Worm (Caenorhabditis elegans) whole organism, mixed stage, embryonic: ENCODE measurements around the gene cutl-22.
A peak's percentile ranks its signal among the peaks of the same experiment; 100 is the strongest.

Experiments
- M03D4.4 ChIP-seq: sonication (generic microtip); optimal IDR thresholded peaks from 2 replicates; lab custom pipeline; 2017; ENCODE audit warnings: mild to moderate bottlenecking, missing genetic modification characterization, missing compliant biosample characterization
- bed-3 ChIP-seq: fragments of 200-800 bp; sonication (Bioruptor generic); optimal IDR thresholded peaks from 3 replicates; lab custom pipeline; 2018; ENCODE audit warnings: mild to moderate bottlenecking, missing genetic modification characterization, moderate library complexity, missing compliant biosample characterization
- blmp-1 ChIP-seq: fragments of 150-350 bp; optimal IDR thresholded peaks from 2 replicates; lab custom pipeline; 2014; ENCODE audit warnings: missing biosample characterization, missing genetic modification characterization
- ceh-39 ChIP-seq: fragments of 150-350 bp; optimal IDR thresholded peaks from 2 replicates; lab custom pipeline; 2014; ENCODE audit warnings: missing biosample characterization, missing genetic modification characterization
- ceh-43 ChIP-seq: fragments of 200-800 bp; sonication (Bioruptor generic); optimal IDR thresholded peaks from 2 replicates; lab custom pipeline; 2018; ENCODE audit warnings: mild to moderate bottlenecking, missing genetic modification characterization, moderate library complexity, missing compliant biosample characterization
- ceh-83 ChIP-seq: fragments of 200-800 bp; sonication (Bioruptor generic); optimal IDR thresholded peaks from 2 replicates; lab custom pipeline; 2018; ENCODE audit warnings: mild to moderate bottlenecking, missing genetic modification characterization, missing compliant biosample characterization
- cnd-1 ChIP-seq: fragments of 200-800 bp; sonication (Bioruptor generic); optimal IDR thresholded peaks from 2 replicates; lab custom pipeline; 2018; ENCODE audit warnings: mild to moderate bottlenecking, missing genetic modification characterization, missing compliant biosample characterization
- elt-1 ChIP-seq: sonication (generic microtip); optimal IDR thresholded peaks from 2 replicates; lab custom pipeline; 2017; ENCODE audit warnings: missing genetic modification characterization, mild to moderate bottlenecking, missing compliant biosample characterization, antibody characterized with exemption, moderate library complexity, borderline replicate concordance; ENCODE audit not compliant: insufficient read depth
- flh-1 ChIP-seq: fragments of 200-800 bp; sonication (Bioruptor generic); optimal IDR thresholded peaks from 2 replicates; lab custom pipeline; 2018; ENCODE audit warnings: mild to moderate bottlenecking, missing genetic modification characterization, moderate library complexity, missing compliant biosample characterization
- ham-2 ChIP-seq: fragments of 200-800 bp; sonication (Bioruptor generic); optimal IDR thresholded peaks from 2 replicates; lab custom pipeline; 2018; ENCODE audit warnings: mild to moderate bottlenecking, missing genetic modification characterization, missing compliant biosample characterization
- hlh-1 ChIP-seq: fragments of 150-350 bp; optimal IDR thresholded peaks from 2 replicates; lab custom pipeline; 2014; ENCODE audit warnings: missing biosample characterization, missing genetic modification reagents, missing genetic modification characterization
- lin-13 ChIP-seq: fragments of 150-350 bp; optimal IDR thresholded peaks from 2 replicates; lab custom pipeline; 2014; ENCODE audit warnings: missing biosample characterization, missing genetic modification characterization
- lin-32 ChIP-seq: fragments of 200-800 bp; sonication (Bioruptor generic); optimal IDR thresholded peaks from 2 replicates; lab custom pipeline; 2018; ENCODE audit warnings: mild to moderate bottlenecking, missing genetic modification characterization, missing compliant biosample characterization
- mab-5 ChIP-seq: fragments of 150-350 bp; optimal IDR thresholded peaks from 2 replicates; lab custom pipeline; 2014; ENCODE audit warnings: missing biosample characterization, missing genetic modification characterization
- nhr-2 ChIP-seq: fragments of 150-350 bp; optimal IDR thresholded peaks from 2 replicates; lab custom pipeline; 2014; ENCODE audit warnings: missing biosample characterization, missing genetic modification characterization
- nhr-237 ChIP-seq: fragments of 150-350 bp; optimal IDR thresholded peaks from 2 replicates; lab custom pipeline; 2014; ENCODE audit warnings: missing biosample characterization, missing genetic modification characterization
- nhr-28 ChIP-seq: fragments of 150-350 bp; optimal IDR thresholded peaks from 2 replicates; lab custom pipeline; 2014; ENCODE audit warnings: missing biosample characterization, missing genetic modification characterization
- nhr-76 ChIP-seq: sonication (generic microtip); optimal IDR thresholded peaks from 2 replicates; lab custom pipeline; 2017; ENCODE audit warnings: missing biosample characterization, missing genetic modification characterization
- pha-4 ChIP-seq: fragments of 150-350 bp; optimal IDR thresholded peaks from 2 replicates; lab custom pipeline; 2018; ENCODE audit warnings: missing biosample characterization, missing genetic modification reagents, missing genetic modification characterization
- sem-2 ChIP-seq: fragments of 200-800 bp; sonication (Bioruptor generic); optimal IDR thresholded peaks from 2 replicates; lab custom pipeline; 2018; ENCODE audit warnings: mild to moderate bottlenecking, missing genetic modification characterization, missing compliant biosample characterization
- snpc-4 ChIP-seq: fragments of 150-350 bp; optimal IDR thresholded peaks from 2 replicates; lab custom pipeline; 2014; ENCODE audit warnings: missing biosample characterization, missing genetic modification characterization
- sptf-1 ChIP-seq: sonication (generic microtip); optimal IDR thresholded peaks from 2 replicates; lab custom pipeline; 2017; ENCODE audit warnings: mild to moderate bottlenecking, missing genetic modification characterization, moderate library complexity, missing compliant biosample characterization
- tbx-8 ChIP-seq: fragments of 200-800 bp; sonication (Bioruptor generic); optimal IDR thresholded peaks from 2 replicates; lab custom pipeline; 2018; ENCODE audit warnings: mild to moderate bottlenecking, missing genetic modification characterization, moderate library complexity, missing compliant biosample characterization
- unc-120 ChIP-seq: sonication (generic microtip); optimal IDR thresholded peaks from 2 replicates; lab custom pipeline; 2017; ENCODE audit warnings: missing genetic modification characterization, missing compliant biosample characterization; ENCODE audit not compliant: poor library complexity, severe bottlenecking
- zip-8 ChIP-seq: fragments of 150-350 bp; optimal IDR thresholded peaks from 2 replicates; lab custom pipeline; 2014; ENCODE audit warnings: missing biosample characterization, missing genetic modification characterization
- ztf-11 ChIP-seq: fragments of 150-350 bp; optimal IDR thresholded peaks from 2 replicates; lab custom pipeline; 2014; ENCODE audit warnings: missing biosample characterization, missing genetic modification characterization

cutl-22 gene

ce11 chrV:1157443-1157842, 15.9 kb downstream of the cutl-22 start:
- TF ChIP-seq ztf-11 (tag; lab: Kevin White, UChicago) (no peak), sptf-1 (tag; lab: Kevin White, UChicago) (no peak), snpc-4 (tag; lab: Kevin White, UChicago) (no peak), mab-5 (tag; lab: Kevin White, UChicago) (no peak), ceh-83 (GFP tag; lab: Kevin White, UChicago) (no peak), ham-2 (GFP tag; lab: Kevin White, UChicago) (no peak), ceh-39 (no peak), pha-4 (tag; lab: Kevin White, UChicago) (no peak), ceh-43 (GFP tag; lab: Kevin White, UChicago) (no peak), nhr-237 (tag; lab: Kevin White, UChicago) (no peak), tbx-8 (GFP tag; lab: Kevin White, UChicago) (no peak), lin-13 (no peak), hlh-1 (no peak), bed-3 (no peak), lin-32 (GFP tag; lab: Kevin White, UChicago) (no peak), flh-1 (GFP tag; lab: Kevin White, UChicago) (no peak)
- TF ChIP-seq, all 35 proteins: peak for 0

- no peak for TF ChIP-seq cnd-1
These were observed 16.7 kb downstream of the cutl-22 start for ce11 chrV:1158247-1158646.

ce11 chrV:1160716-1161115, 19.2 kb downstream of the cutl-22 start:
- TF ChIP-seq unc-120 (tag; lab: Kevin White, UChicago) (no peak), nhr-237 (tag; lab: Kevin White, UChicago) (no peak), mab-5 (tag; lab: Kevin White, UChicago) (no peak), elt-1 (tag; lab: Kevin White, UChicago) (no peak), nhr-76 (tag; lab: Kevin White, UChicago) (no peak), M03D4.4 (tag; lab: Kevin White, UChicago) (no peak), ceh-83 (GFP tag; lab: Kevin White, UChicago) (no peak), tbx-8 (GFP tag; lab: Kevin White, UChicago) (no peak)

- TF ChIP-seq ham-2 (GFP tag; lab: Kevin White, UChicago) (peak; percentile 87), ceh-83 (GFP tag; lab: Kevin White, UChicago) (no peak)
- TF ChIP-seq, all 35 proteins: peak for 1
These were observed 22.7 kb downstream of the cutl-22 start, which contains the start of gene T21H3.5 for ce11 chrV:1164196-1164691. Gene T21H3.5 (minus strand): TSS chrV:1164293.

- TF ChIP-seq ceh-83 (GFP tag; lab: Kevin White, UChicago) = peak; percentile 24
- TF ChIP-seq nhr-28 = no peak
These were observed 23.7 kb downstream of the cutl-22 start, which contains the start of gene ptr-16 for ce11 chrV:1165090-1165761. Gene ptr-16 (plus strand): TSS chrV:1165711.

ce11 chrV:1170591-1170990, 29.1 kb downstream of the cutl-22 start:
- TF ChIP-seq sem-2 = no peak
- no peak for TF ChIP-seq nhr-2 (tag; lab: Kevin White, UChicago)
- TF ChIP-seq nhr-28 = no peak
- TF ChIP-seq ham-2 (GFP tag; lab: Kevin White, UChicago) = no peak
- no peak for TF ChIP-seq ceh-39
- TF ChIP-seq cnd-1 = no peak
- no peak for TF ChIP-seq blmp-1 (tag; lab: Kevin White, UChicago)
- TF ChIP-seq, all 35 proteins: peak for 0

ce11 chrV:1176277-1176839, 34.8 kb downstream of the cutl-22 start, which contains the start of gene T21H3.1:
Gene T21H3.1 (plus strand): TSS chrV:1176724.
- TF ChIP-seq unc-120 (tag; lab: Kevin White, UChicago) (no peak), zip-8 (tag; lab: Kevin White, UChicago) (peak; percentile 45)
